Worm (Caenorhabditis elegans) whole organism, L1 larva: ENCODE results near the gene unc-49.

Experiments used
- ceh-82 ChIP-seq, 3 experiments: fragments of 150-350 bp in 1 of 3; sonication (generic microtip) in 2 of 3; optimal IDR thresholded peaks; 2 replicates each; lab custom pipeline; 2014 to 2017; ENCODE audit warnings: missing biosample characterization in 3 of 3, missing genetic modification characterization in 3 of 3
- elt-3 ChIP-seq, 6 experiments: fragments of 150-350 bp in 1 of 6; sonication (generic microtip); optimal IDR thresholded peaks; 2 replicates each; lab custom pipeline; 2017 to 2018; ENCODE audit warnings: missing biosample characterization in 6 of 6, missing genetic modification characterization in 6 of 6, inconsistent platforms in 1 of 6
- isw-1 ChIP-seq: fragments of 200-800 bp; sonication (Bioruptor generic); IDR thresholded peaks from 2 replicates; pipeline ENCODE4 v1.3.6; 2022; ENCODE audit warnings: missing genetic modification characterization, missing compliant biosample characterization
- jun-1 ChIP-seq: fragments of 150-350 bp; optimal IDR thresholded peaks from 2 replicates; lab custom pipeline; 2014; ENCODE audit warnings: missing biosample characterization, missing genetic modification reagents, missing genetic modification characterization
- lin-39 ChIP-seq: fragments of 150-350 bp; optimal IDR thresholded peaks from 2 replicates; lab custom pipeline; 2014; ENCODE audit warnings: missing biosample characterization, missing genetic modification reagents, missing genetic modification characterization
- nhr-11 ChIP-seq: fragments of 150-350 bp; optimal IDR thresholded peaks from 2 replicates; lab custom pipeline; 2014; ENCODE audit warnings: missing biosample characterization, missing genetic modification characterization
- nhr-28 ChIP-seq: fragments of 150-350 bp; optimal IDR thresholded peaks from 2 replicates; lab custom pipeline; 2014; ENCODE audit warnings: missing biosample characterization, missing genetic modification characterization
- nhr-71 ChIP-seq: sonication (generic microtip); optimal IDR thresholded peaks from 2 replicates; lab custom pipeline; 2016; ENCODE audit warnings: mild to moderate bottlenecking, missing genetic modification characterization, moderate library complexity, missing compliant biosample characterization
- nhr-76 ChIP-seq: sonication (generic microtip); optimal IDR thresholded peaks from 2 replicates; lab custom pipeline; 2017; ENCODE audit warnings: missing biosample characterization, missing genetic modification characterization
- snu-23 ChIP-seq: sonication (generic microtip); optimal IDR thresholded peaks from 2 replicates; lab custom pipeline; 2016; ENCODE audit warnings: missing genetic modification characterization, missing compliant biosample characterization
- sox-4 ChIP-seq: sonication (generic microtip); optimal IDR thresholded peaks from 2 replicates; lab custom pipeline; 2016; ENCODE audit warnings: missing genetic modification characterization, missing compliant biosample characterization
- ztf-11 ChIP-seq, 2 experiments: sonication (generic microtip); optimal IDR thresholded peaks; 2 replicates each; lab custom pipeline; 2016 to 2017; ENCODE audit warnings: missing genetic modification characterization in 2 of 2, missing biosample characterization in 1 of 2, missing compliant biosample characterization in 1 of 2
- ztf-4 ChIP-seq: fragments of 150-350 bp; optimal IDR thresholded peaks from 2 replicates; lab custom pipeline; 2014; ENCODE audit warnings: missing biosample characterization, missing genetic modification characterization

DNA sequence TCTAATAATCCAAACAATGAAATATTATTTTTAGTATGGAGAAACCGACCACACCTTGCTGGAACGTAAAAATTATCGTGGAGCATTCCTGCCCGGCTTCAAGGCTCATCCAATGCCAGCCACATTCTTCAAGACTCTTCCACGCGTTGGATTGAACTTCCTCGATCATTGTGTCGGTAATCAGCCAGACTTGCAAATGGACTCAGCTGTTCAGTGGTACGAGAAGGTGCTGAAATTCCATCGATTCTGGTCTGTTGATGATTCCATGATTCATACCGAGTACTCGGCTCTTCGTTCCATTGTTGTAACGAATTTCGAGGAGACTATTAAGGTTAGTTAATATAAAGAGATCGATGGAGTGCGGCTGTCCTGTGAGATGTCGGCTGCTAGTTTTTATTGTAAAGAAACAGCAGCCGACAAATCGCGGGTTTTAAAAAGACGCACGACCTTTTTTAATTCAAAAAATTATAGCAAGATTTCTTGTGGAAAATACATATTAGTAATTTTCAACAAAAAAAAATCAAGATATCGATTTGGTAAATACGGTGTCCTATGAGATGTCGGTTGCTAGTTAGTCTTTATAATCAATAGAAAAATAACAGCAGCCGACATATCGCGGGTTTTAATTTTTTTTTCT is 15.6 kb downstream of the unc-49 start:
- TF ChIP-seq snu-23 (GFP tag; lab: Kevin White, UChicago) = no peak
- TF ChIP-seq nhr-71 (tag; lab: Kevin White, UChicago) = no peak
- no peak for TF ChIP-seq lin-39 (tag; lab: Kevin White, UChicago)
- TF ChIP-seq ztf-4 (tag; lab: Kevin White, UChicago) = no peak
- TF ChIP-seq elt-3 (tag; optimal IDR thresholded peaks at IDR 0.05; lab: Kevin White, UChicago) = no peak
- TF ChIP-seq nhr-11 = no peak
- TF ChIP-seq nhr-28 (tag; lab: Kevin White, UChicago) = no peak
- TF ChIP-seq isw-1 = no peak
- TF ChIP-seq jun-1 (tag; lab: Kevin White, UChicago) = no peak
- no peak for TF ChIP-seq ztf-11 (tag; optimal IDR thresholded peaks at IDR 0.05; lab: Kevin White, UChicago)
- no peak for TF ChIP-seq sox-4 (tag; lab: Kevin White, UChicago)
- TF ChIP-seq nhr-76 (tag; lab: Kevin White, UChicago) = no peak
- TF ChIP-seq ceh-82 (tag; optimal IDR thresholded peaks at IDR 0.05; lab: Kevin White, UChicago) = no peak
